Worm (Caenorhabditis elegans): ENCODE data around the gene ergo-1.

Gene ergo-1

ce11 chrV:978617-979016 is 30.0 kb upstream of the ergo-1 start:
- TF ChIP-seq tra-4 (tag; optimal IDR thresholded peaks at IDR 0.05) (no peak), pes-1 (GFP tag; IDR thresholded peaks at IDR 0.05) (no peak), scrt-1 (GFP tag; IDR thresholded peaks at IDR 0.05) (no peak), tbx-37 (GFP tag; conservative IDR thresholded peaks at IDR 0.05) (no peak), ceh-36 (tag; optimal IDR thresholded peaks at IDR 0.05) (no peak), tbx-11 (GFP tag; IDR thresholded peaks at IDR 0.05) (no peak), flt-1 (GFP tag; IDR thresholded peaks at IDR 0.05) (no peak), hmg-4 (GFP tag; optimal IDR thresholded peaks at IDR 0.05) (no peak), B0310.2 (tag; optimal IDR thresholded peaks at IDR 0.05) (no peak), aly-1 (tag; optimal IDR thresholded peaks at IDR 0.05) (no peak)

- TF ChIP-seq ceh-13 (GFP tag; optimal IDR thresholded peaks at IDR 0.05) (no peak), sea-1 (GFP tag; conservative IDR thresholded peaks at IDR 0.05) (no peak), scrt-1 (GFP tag; IDR thresholded peaks at IDR 0.05) (no peak), tra-4 (tag; optimal IDR thresholded peaks at IDR 0.05) (no peak), hnd-1 (tag; optimal IDR thresholded peaks at IDR 0.05) (no peak), ets-7 (tag; optimal IDR thresholded peaks at IDR 0.05) (no peak), ceh-36 (tag; optimal IDR thresholded peaks at IDR 0.05) (no peak), hmg-4 (GFP tag; optimal IDR thresholded peaks at IDR 0.05) (no peak), tbx-11 (GFP tag; IDR thresholded peaks at IDR 0.05) (no peak), flt-1 (GFP tag; IDR thresholded peaks at IDR 0.05) (no peak), tbx-37 (GFP tag; conservative IDR thresholded peaks at IDR 0.05) (no peak)
Observed at ce11 chrV:979698-980097, 28.9 kb upstream of the ergo-1 start.

ce11 chrV:982281-982756 is 26.3 kb upstream of the ergo-1 start, which contains the start of the genes Y50D4C.12 and unc-34:
TSS of gene Y50D4C.12 (plus strand) at chrV:982581.
TSS of gene unc-34 (plus strand) at chrV:982706.
- no peak for TF ChIP-seq B0310.2 (tag; optimal IDR thresholded peaks at IDR 0.05)
- no peak for TF ChIP-seq hmbx-1 (tag; optimal IDR thresholded peaks at IDR 0.05)
- no peak for TF ChIP-seq F13C5.2 (tag; optimal IDR thresholded peaks at IDR 0.05)
- no peak for TF ChIP-seq aly-1 (tag; optimal IDR thresholded peaks at IDR 0.05)
- no peak for TF ChIP-seq sea-1 (GFP tag; conservative IDR thresholded peaks at IDR 0.05)
- TF ChIP-seq scrt-1 (GFP tag; IDR thresholded peaks at IDR 0.05) = no peak
- TF ChIP-seq ama-1 (optimal IDR thresholded peaks at IDR 0.05) = no peak
- TF ChIP-seq ceh-36 (tag; optimal IDR thresholded peaks at IDR 0.05) = no peak
- TF ChIP-seq tbx-11 (GFP tag; IDR thresholded peaks at IDR 0.05) = no peak
- TF ChIP-seq tra-4 (tag; optimal IDR thresholded peaks at IDR 0.05) = no peak
- TF ChIP-seq hnd-1 (tag; optimal IDR thresholded peaks at IDR 0.05) = no peak
- TF ChIP-seq ets-7 (tag; optimal IDR thresholded peaks at IDR 0.05) = no peak
- TF ChIP-seq tbx-37 (GFP tag; conservative IDR thresholded peaks at IDR 0.05) = no peak
- no peak for TF ChIP-seq pes-1 (GFP tag; IDR thresholded peaks at IDR 0.05)
- no peak for TF ChIP-seq hmg-4 (GFP tag; optimal IDR thresholded peaks at IDR 0.05)
- TF ChIP-seq flt-1 (GFP tag; IDR thresholded peaks at IDR 0.05) = no peak

ce11 chrV:983120-983519 is 25.5 kb upstream of the ergo-1 start:
- TF ChIP-seq tra-4 (tag; optimal IDR thresholded peaks at IDR 0.05) = no peak
- TF ChIP-seq aly-1 (tag; optimal IDR thresholded peaks at IDR 0.05) = no peak
- no peak for TF ChIP-seq ets-7 (tag; optimal IDR thresholded peaks at IDR 0.05)
- TF ChIP-seq sea-1 (GFP tag; conservative IDR thresholded peaks at IDR 0.05) = no peak
- no peak for TF ChIP-seq tbx-37 (GFP tag; conservative IDR thresholded peaks at IDR 0.05)
- TF ChIP-seq hnd-1 (tag; optimal IDR thresholded peaks at IDR 0.05) = no peak
- TF ChIP-seq scrt-1 (GFP tag; IDR thresholded peaks at IDR 0.05) = no peak
- TF ChIP-seq ceh-36 (tag; optimal IDR thresholded peaks at IDR 0.05) = no peak
- no peak for TF ChIP-seq hmg-4 (GFP tag; optimal IDR thresholded peaks at IDR 0.05)
- no peak for TF ChIP-seq flt-1 (GFP tag; IDR thresholded peaks at IDR 0.05)

ce11 chrV:990300-990699 is 18.3 kb upstream of the ergo-1 start:
- TF ChIP-seq hmbx-1 (tag; optimal IDR thresholded peaks at IDR 0.05) = no peak
- TF ChIP-seq scrt-1 (GFP tag; IDR thresholded peaks at IDR 0.05) = 0 out of 2 replicates have a peak, but pooled peaks have one; percentile 14

ce11 chrV:995635-996034 is 13.0 kb upstream of the ergo-1 start:
- TF ChIP-seq tra-4 (tag; optimal IDR thresholded peaks at IDR 0.05) (no peak), F13C5.2 (tag; optimal IDR thresholded peaks at IDR 0.05) (no peak), tbx-37 (GFP tag; conservative IDR thresholded peaks at IDR 0.05) (no peak), tbx-11 (GFP tag; IDR thresholded peaks at IDR 0.05) (no peak), aly-1 (tag; optimal IDR thresholded peaks at IDR 0.05) (no peak), sea-1 (GFP tag; conservative IDR thresholded peaks at IDR 0.05) (no peak), hmbx-1 (tag; optimal IDR thresholded peaks at IDR 0.05) (no peak), ama-1 (optimal IDR thresholded peaks at IDR 0.05) (no peak), scrt-1 (GFP tag; IDR thresholded peaks at IDR 0.05) (no peak), flt-1 (GFP tag; IDR thresholded peaks at IDR 0.05) (no peak), ceh-13 (GFP tag; optimal IDR thresholded peaks at IDR 0.05) (no peak), hmg-4 (GFP tag; optimal IDR thresholded peaks at IDR 0.05) (no peak)

ce11 chrV:1001163-1001562 is 7.4 kb upstream of the ergo-1 start:
- no peak for TF ChIP-seq hmg-4 (GFP tag; optimal IDR thresholded peaks at IDR 0.05)
- no peak for TF ChIP-seq F13C5.2 (tag; optimal IDR thresholded peaks at IDR 0.05)
- no peak for TF ChIP-seq pes-1 (GFP tag; IDR thresholded peaks at IDR 0.05)
- TF ChIP-seq hnd-1 (tag; optimal IDR thresholded peaks at IDR 0.05) = no peak
- TF ChIP-seq ets-7 (tag; optimal IDR thresholded peaks at IDR 0.05) = no peak
- TF ChIP-seq tbx-11 (GFP tag; IDR thresholded peaks at IDR 0.05) = no peak
- TF ChIP-seq scrt-1 (GFP tag; IDR thresholded peaks at IDR 0.05) = no peak
- TF ChIP-seq hmbx-1 (tag; optimal IDR thresholded peaks at IDR 0.05) = no peak
- TF ChIP-seq ceh-13 (GFP tag; optimal IDR thresholded peaks at IDR 0.05) = no peak
- no peak for TF ChIP-seq tra-4 (tag; optimal IDR thresholded peaks at IDR 0.05)
- TF ChIP-seq aly-1 (tag; optimal IDR thresholded peaks at IDR 0.05) = no peak

ce11 chrV:1003400-1003799 is 5.2 kb upstream of the ergo-1 start, which contains the start of gene Y50D4C.5:
TSS of gene Y50D4C.5 (minus strand) at chrV:1003744.
- TF ChIP-seq hnd-1 (tag; optimal IDR thresholded peaks at IDR 0.05) (no peak), sea-1 (GFP tag; conservative IDR thresholded peaks at IDR 0.05) (no peak), aly-1 (tag; optimal IDR thresholded peaks at IDR 0.05) (no peak)

Data from whole organism, early embryonic.